Worm (Caenorhabditis elegans) whole organism, L4 larva: ENCODE data around the gene adt-1.

Source experiments
- F10B5.3 ChIP-seq: sonication (generic microtip); optimal IDR thresholded peaks from 2 replicates; lab custom pipeline; 2016; ENCODE audit warnings: mild to moderate bottlenecking, missing genetic modification characterization, missing compliant biosample characterization
- Y48G9A.11 ChIP-seq: fragments of 200-800 bp; sonication (Bioruptor generic); IDR thresholded peaks from 2 replicates; pipeline ENCODE4 v1.3.6; 2022; ENCODE audit warnings: missing genetic modification reagents, missing genetic modification characterization, missing compliant biosample characterization
- Y5F2A.4 ChIP-seq: fragments of 200-800 bp; sonication (Bioruptor generic); optimal IDR thresholded peaks from 2 replicates; lab custom pipeline; 2018; ENCODE audit warnings: mild to moderate bottlenecking, missing genetic modification characterization, missing compliant biosample characterization
- aha-1 ChIP-seq: fragments of 150-350 bp; peaks from one replicate; lab custom pipeline; 2014; ENCODE audit warnings: missing biosample characterization, missing genetic modification characterization
- arid-1 ChIP-seq: fragments of 200-800 bp; sonication (Bioruptor generic); conservative IDR thresholded peaks from 2 replicates; pipeline ENCODE4 v1.3.6; 2022; ENCODE audit warnings: missing genetic modification reagents, missing genetic modification characterization, missing compliant biosample characterization
- ceh-20 ChIP-seq: fragments of 200-800 bp; sonication (Bioruptor generic); IDR thresholded peaks from 2 replicates; pipeline ENCODE4 v1.3.6; 2022; ENCODE audit warnings: missing genetic modification reagents, missing genetic modification characterization, missing compliant biosample characterization
- ceh-44 ChIP-seq: fragments of 200-800 bp; sonication (Bioruptor generic); IDR thresholded peaks from 2 replicates; pipeline ENCODE4 v1.3.6; 2022; ENCODE audit warnings: missing genetic modification reagents, missing genetic modification characterization, missing compliant biosample characterization
- ctbp-1 ChIP-seq: fragments of 200-800 bp; sonication (Bioruptor generic); IDR thresholded peaks from 2 replicates; pipeline ENCODE4 v1.3.6; 2022; ENCODE audit warnings: missing genetic modification reagents, missing genetic modification characterization, missing compliant biosample characterization
- daf-19 ChIP-seq: fragments of 200-800 bp; sonication (Bioruptor generic); conservative IDR thresholded peaks from 2 replicates; pipeline ENCODE4 v1.3.6; 2022; ENCODE audit warnings: missing genetic modification characterization, missing compliant biosample characterization
- daf-8 ChIP-seq: fragments of 200-800 bp; sonication (Bioruptor generic); IDR thresholded peaks from 2 replicates; pipeline ENCODE4 v1.3.6; 2022; ENCODE audit warnings: missing genetic modification characterization, missing compliant biosample characterization
- dmd-6 ChIP-seq: fragments of 200-800 bp; sonication (Bioruptor generic); IDR thresholded peaks from 2 replicates; pipeline ENCODE4 v1.3.6; 2022; ENCODE audit warnings: missing genetic modification reagents, missing genetic modification characterization, missing compliant biosample characterization
- duxl-1 ChIP-seq: sonication (generic microtip); optimal IDR thresholded peaks from 2 replicates; lab custom pipeline; 2016; ENCODE audit warnings: mild to moderate bottlenecking, missing genetic modification characterization, moderate library complexity, missing compliant biosample characterization; ENCODE audit not compliant: poor library complexity
- egl-43 ChIP-seq: fragments of 200-800 bp; sonication (Bioruptor generic); IDR thresholded peaks from 2 replicates; pipeline ENCODE4 v1.3.6; 2022; ENCODE audit warnings: missing genetic modification reagents, missing genetic modification characterization, missing compliant biosample characterization
- fkh-10 ChIP-seq: fragments of 150-350 bp; optimal IDR thresholded peaks from 2 replicates; lab custom pipeline; 2014; ENCODE audit warnings: missing biosample characterization, missing genetic modification reagents, missing genetic modification characterization
- gei-8 ChIP-seq: fragments of 200-800 bp; sonication (Bioruptor generic); optimal IDR thresholded peaks from 2 replicates; lab custom pipeline; 2018; ENCODE audit warnings: mild to moderate bottlenecking, missing genetic modification characterization, missing compliant biosample characterization
- hif-1 ChIP-seq, 2 experiments: sonication (generic microtip); optimal IDR thresholded peaks; 2 replicates each; lab custom pipeline; 2016 to 2017; ENCODE audit warnings: missing compliant biosample characterization in 2 of 2, missing genetic modification characterization in 2 of 2, missing genetic modification reagents in 2 of 2, missing genotype in 2 of 2, mild to moderate bottlenecking in 1 of 2
- hlh-11 ChIP-seq: fragments of 200-800 bp; sonication (Bioruptor generic); optimal IDR thresholded peaks from 2 replicates; lab custom pipeline; 2018; ENCODE audit warnings: mild to moderate bottlenecking, missing genetic modification characterization, missing compliant biosample characterization
- hlh-30 ChIP-seq: sonication (generic microtip); optimal IDR thresholded peaks from 2 replicates; lab custom pipeline; 2017; ENCODE audit warnings: antibody characterized with exemption, mild to moderate bottlenecking, missing genetic modification characterization, missing compliant biosample characterization; ENCODE audit not compliant: insufficient read depth
- hmg-1.1 ChIP-seq: fragments of 200-800 bp; sonication (Bioruptor generic); IDR thresholded peaks from 2 replicates; pipeline ENCODE4 v1.3.6; 2022; ENCODE audit warnings: missing genetic modification reagents, missing genetic modification characterization, missing compliant biosample characterization
- jun-1 ChIP-seq: fragments of 150-350 bp; optimal IDR thresholded peaks from 2 replicates; lab custom pipeline; 2014; ENCODE audit warnings: missing biosample characterization, missing genetic modification reagents, missing genetic modification characterization
- lim-7 ChIP-seq: fragments of 200-800 bp; sonication (Bioruptor generic); IDR thresholded peaks from 2 replicates; pipeline ENCODE4 v1.3.6; 2022; ENCODE audit warnings: missing genetic modification characterization, missing compliant biosample characterization
- lin-1 ChIP-seq: fragments of 200-800 bp; sonication (Bioruptor generic); IDR thresholded peaks from 2 replicates; pipeline ENCODE4 v1.3.6; 2022; ENCODE audit warnings: missing genetic modification reagents, missing genetic modification characterization, missing compliant biosample characterization
- lin-39 ChIP-seq: fragments of 150-350 bp; optimal IDR thresholded peaks from 2 replicates; lab custom pipeline; 2014; ENCODE audit warnings: missing biosample characterization, missing genetic modification reagents, missing genetic modification characterization
- lir-3 ChIP-seq: sonication (generic microtip); optimal IDR thresholded peaks from 2 replicates; lab custom pipeline; 2016; ENCODE audit warnings: mild to moderate bottlenecking, missing genetic modification characterization, missing compliant biosample characterization
- lsy-2 ChIP-seq, 2 experiments: fragments of 150-350 bp in 1 of 2; sonication (generic microtip) in 1 of 2; optimal IDR thresholded peaks; 2 replicates each; lab custom pipeline; 2014 to 2017; ENCODE audit warnings: missing biosample characterization in 2 of 2, missing genetic modification characterization in 2 of 2
- madf-9 ChIP-seq: fragments of 200-800 bp; sonication (Bioruptor generic); conservative IDR thresholded peaks from 2 replicates; pipeline ENCODE4 v1.3.6; 2022; ENCODE audit warnings: missing genetic modification reagents, missing genetic modification characterization, missing compliant biosample characterization
- mdl-1 ChIP-seq, 2 experiments: fragments of 150-350 bp in 1 of 2; sonication (generic microtip) in 1 of 2; optimal IDR thresholded peaks; 2 replicates each; lab custom pipeline; 2014 to 2017; ENCODE audit warnings: missing biosample characterization in 2 of 2, missing genetic modification characterization in 2 of 2
- mep-1 ChIP-seq: fragments of 150-350 bp; sonication (generic microtip); optimal IDR thresholded peaks from 3 replicates; lab custom pipeline; 2014; ENCODE audit warnings: missing biosample characterization, missing genetic modification characterization
- mxl-2 ChIP-seq: fragments of 200-800 bp; sonication (Bioruptor generic); conservative IDR thresholded peaks from 2 replicates; pipeline ENCODE4 v1.3.6; 2022; ENCODE audit warnings: missing genetic modification reagents, missing genetic modification characterization, missing compliant biosample characterization
- mxl-3 ChIP-seq: fragments of 200-800 bp; sonication (Bioruptor generic); optimal IDR thresholded peaks from 2 replicates; lab custom pipeline; 2018; ENCODE audit warnings: mild to moderate bottlenecking, missing genetic modification characterization, missing compliant biosample characterization
- nhr-237 ChIP-seq: sonication (generic microtip); optimal IDR thresholded peaks from 2 replicates; lab custom pipeline; 2017; ENCODE audit warnings: missing biosample characterization, missing genetic modification characterization
- nhr-28 ChIP-seq: fragments of 150-350 bp; optimal IDR thresholded peaks from 2 replicates; lab custom pipeline; 2014; ENCODE audit warnings: missing biosample characterization, missing genetic modification characterization
- nhr-42 ChIP-seq: fragments of 200-800 bp; sonication (Bioruptor generic); IDR thresholded peaks from 2 replicates; pipeline ENCODE4 v1.3.6; 2022; ENCODE audit warnings: missing genetic modification characterization, missing compliant biosample characterization
- nhr-77 ChIP-seq: fragments of 150-350 bp; optimal IDR thresholded peaks from 2 replicates; lab custom pipeline; 2014; ENCODE audit warnings: missing biosample characterization, missing genetic modification characterization
- rbr-2 ChIP-seq: sonication (generic microtip); optimal IDR thresholded peaks from 2 replicates; lab custom pipeline; 2016; ENCODE audit warnings: missing genotype, missing genetic modification characterization, missing compliant biosample characterization
- set-16 ChIP-seq: fragments of 200-800 bp; sonication (Bioruptor generic); IDR thresholded peaks from 2 replicates; pipeline ENCODE4 v1.3.6; 2022; ENCODE audit warnings: missing genetic modification reagents, missing genetic modification characterization, missing compliant biosample characterization
- vab-7 ChIP-seq: fragments of 200-800 bp; sonication (Bioruptor generic); IDR thresholded peaks from 2 replicates; pipeline ENCODE4 v1.3.6; 2022; ENCODE audit warnings: missing genetic modification reagents, missing genetic modification characterization, missing compliant biosample characterization
- zag-1 ChIP-seq: fragments of 150-350 bp; optimal IDR thresholded peaks from 2 replicates; lab custom pipeline; 2014; ENCODE audit warnings: missing biosample characterization, missing genetic modification characterization
- ztf-11 ChIP-seq: fragments of 150-350 bp; optimal IDR thresholded peaks from 2 replicates; lab custom pipeline; 2014; ENCODE audit warnings: missing biosample characterization, missing genetic modification characterization

The adt-1 gene

DNA sequence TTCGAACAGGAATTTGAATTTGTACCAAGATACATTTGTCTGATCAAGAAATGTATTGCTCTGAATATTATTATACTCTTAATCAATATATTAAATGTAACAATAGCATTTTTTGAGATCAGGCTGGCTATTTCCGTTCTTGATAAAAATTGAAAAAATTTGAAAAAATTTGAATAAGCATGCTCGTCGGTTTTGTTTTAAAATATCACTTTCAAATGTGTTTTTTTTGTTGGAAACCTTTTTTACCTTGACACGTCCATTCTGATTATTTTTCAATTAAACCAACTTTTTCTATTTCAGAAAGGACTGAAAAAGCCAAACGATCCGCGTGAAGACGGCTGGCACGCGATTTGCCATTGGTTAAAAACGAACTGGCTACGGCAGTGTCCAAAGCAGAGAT, at the start of gene adt-1:
adt-1 (plus strand) TSS at position 301 of the 400 bp plus-strand sequence.
- TF ChIP-seq nhr-28 (tag; lab: Kevin White, UChicago): no peak
- TF ChIP-seq set-16: no peak
- no peak for TF ChIP-seq lin-1 (GFP tag; lab: Robert Waterston, UW)
- TF ChIP-seq ctbp-1 (GFP tag; lab: Robert Waterston, UW): no peak
- no peak for TF ChIP-seq Y48G9A.11 (GFP tag; lab: Robert Waterston, UW)
- TF ChIP-seq ceh-20: no peak
- no peak for TF ChIP-seq arid-1 (GFP tag; lab: Robert Waterston, UW)
- TF ChIP-seq, all 104 proteins: peak for 0

ce11 chrX:12629257-12629656, 49.4 kb upstream of the adt-1 start:
- TF ChIP-seq nhr-77 (tag; lab: Kevin White, UChicago) (no peak), Y5F2A.4 (GFP tag; lab: Kevin White, UChicago) (no peak), ceh-44 (no peak), set-16 (peak; percentile 61), lim-7 (GFP tag; lab: Robert Waterston, UW) (no peak), Y48G9A.11 (GFP tag; lab: Robert Waterston, UW) (peak; percentile 28; the same call in 1 of the 2 replicates), rbr-2 (tag; lab: Kevin White, UChicago) (peak; percentile 22), nhr-42 (GFP tag; lab: Robert Waterston, UW) (no peak), ztf-11 (tag; lab: Kevin White, UChicago) (no peak), dmd-6 (GFP tag; lab: Robert Waterston, UW) (peak; percentile 8; the same call in 1 of the 2 replicates), vab-7 (GFP tag; lab: Robert Waterston, UW) (no peak), fkh-10 (GFP tag; lab: Kevin White, UChicago) (peak; percentile 74), lsy-2 (tag; optimal IDR thresholded peaks at IDR 0.05; lab: Kevin White, UChicago) (no peak), egl-43 (GFP tag; lab: Robert Waterston, UW) (peak; percentile 54; the same call in 1 of the 2 replicates), mep-1 (peak; percentile 33), duxl-1 (tag; lab: Kevin White, UChicago) (no peak), nhr-237 (tag; lab: Kevin White, UChicago) (no peak), mxl-2 (GFP tag; lab: Robert Waterston, UW) (no peak), F10B5.3 (tag; lab: Kevin White, UChicago) (no peak), hlh-11 (peak; percentile 18), daf-19 (GFP tag; lab: Robert Waterston, UW) (no peak), jun-1 (tag; lab: Kevin White, UChicago) (no peak), hif-1 (tag; optimal IDR thresholded peaks at IDR 0.05; lab: Kevin White, UChicago) (peak in 1 of 2 experiments; percentile 18), aha-1 (tag; lab: Kevin White, UChicago) (peak; percentile 87), hlh-30 (tag; lab: Kevin White, UChicago) (peak; percentile 77), zag-1 (tag; lab: Kevin White, UChicago) (no peak), mxl-3 (GFP tag; lab: Kevin White, UChicago) (peak; percentile 4), lir-3 (no peak), madf-9 (no peak), gei-8 (no peak), hmg-1.1 (GFP tag; lab: Robert Waterston, UW) (peak; percentile 71), lin-1 (GFP tag; lab: Robert Waterston, UW) (0 out of 2 replicates have a peak, but pooled peaks have one; percentile 19), daf-8 (no peak), lin-39 (tag; lab: Kevin White, UChicago) (no peak), mdl-1 (tag; optimal IDR thresholded peaks at IDR 0.05; lab: Kevin White, UChicago) (peak; percentile 63 to 84)
